Worm (Caenorhabditis elegans) whole organism, late embryonic: Measurements from ENCODE around the gene F19C7.3.

ENCODE experiments used
- F13H6.1 ChIP-seq: sonication (generic microtip); optimal IDR thresholded peaks from 2 replicates; lab custom pipeline; 2016; ENCODE audit warnings: missing genetic modification characterization, missing compliant biosample characterization
- K09A11.1 ChIP-seq: sonication (generic microtip); optimal IDR thresholded peaks from 2 replicates; lab custom pipeline; 2017; ENCODE audit warnings: antibody characterized with exemption, mild to moderate bottlenecking, missing genetic modification characterization, missing compliant biosample characterization; ENCODE audit not compliant: insufficient read depth
- ceh-18 ChIP-seq: sonication (generic microtip); optimal IDR thresholded peaks from 2 replicates; lab custom pipeline; 2016; ENCODE audit warnings: missing genetic modification characterization, missing compliant biosample characterization
- ceh-2 ChIP-seq: sonication (generic microtip); optimal IDR thresholded peaks from 2 replicates; lab custom pipeline; 2016; ENCODE audit warnings: missing genotype, missing genetic modification characterization, missing compliant biosample characterization
- ceh-22 ChIP-seq: sonication (generic microtip); optimal IDR thresholded peaks from 2 replicates; lab custom pipeline; 2017; ENCODE audit warnings: missing biosample characterization, missing genetic modification characterization
- ceh-30 ChIP-seq: fragments of 150-350 bp; optimal IDR thresholded peaks from 2 replicates; lab custom pipeline; 2014; ENCODE audit warnings: missing biosample characterization, missing genetic modification characterization
- ceh-48 ChIP-seq: sonication (generic microtip); optimal IDR thresholded peaks from 2 replicates; lab custom pipeline; 2016; ENCODE audit warnings: missing genetic modification characterization, inconsistent platforms, missing compliant biosample characterization
- dmd-4 ChIP-seq: sonication (generic microtip); optimal IDR thresholded peaks from 2 replicates; lab custom pipeline; 2016; ENCODE audit warnings: borderline replicate concordance, missing genetic modification characterization, missing compliant biosample characterization
- dve-1 ChIP-seq: sonication (generic microtip); optimal IDR thresholded peaks from 2 replicates; lab custom pipeline; 2017; ENCODE audit warnings: antibody characterized with exemption, mild to moderate bottlenecking, missing genetic modification characterization, missing compliant biosample characterization
- elt-2 ChIP-seq: sonication (generic microtip); optimal IDR thresholded peaks from 2 replicates; lab custom pipeline; 2016; ENCODE audit warnings: missing genetic modification reagents, missing genetic modification characterization, missing compliant biosample characterization
- elt-4 ChIP-seq: sonication (generic microtip); optimal IDR thresholded peaks from 2 replicates; lab custom pipeline; 2016; ENCODE audit warnings: missing genetic modification characterization, missing compliant biosample characterization
- eyg-1 ChIP-seq: sonication (generic microtip); optimal IDR thresholded peaks from 2 replicates; lab custom pipeline; 2016; ENCODE audit warnings: missing genotype, missing genetic modification characterization, missing compliant biosample characterization
- fkh-10 ChIP-seq: fragments of 150-350 bp; optimal IDR thresholded peaks from 2 replicates; lab custom pipeline; 2014; ENCODE audit warnings: missing biosample characterization, missing genetic modification reagents, missing genetic modification characterization
- fkh-6 ChIP-seq: sonication (generic microtip); optimal IDR thresholded peaks from 2 replicates; lab custom pipeline; 2016; ENCODE audit warnings: missing genetic modification characterization, missing compliant biosample characterization
- gmeb-2 ChIP-seq: sonication (generic microtip); optimal IDR thresholded peaks from 2 replicates; lab custom pipeline; 2016; ENCODE audit warnings: missing genetic modification characterization, inconsistent platforms, missing compliant biosample characterization
- hlh-13 ChIP-seq: fragments of 200-800 bp; sonication (Bioruptor generic); optimal IDR thresholded peaks from 2 replicates; lab custom pipeline; 2018; ENCODE audit warnings: mild to moderate bottlenecking, missing genetic modification characterization, missing compliant biosample characterization
- hlh-15 ChIP-seq: sonication (generic microtip); optimal IDR thresholded peaks from 2 replicates; lab custom pipeline; 2016; ENCODE audit warnings: missing genetic modification characterization, missing compliant biosample characterization
- hlh-30 ChIP-seq: sonication (generic microtip); optimal IDR thresholded peaks from 2 replicates; lab custom pipeline; 2017; ENCODE audit warnings: antibody characterized with exemption, missing genetic modification characterization, missing compliant biosample characterization; ENCODE audit not compliant: insufficient read depth
- hlh-6 ChIP-seq: sonication (generic microtip); optimal IDR thresholded peaks from 2 replicates; lab custom pipeline; 2016; ENCODE audit warnings: missing genotype, missing genetic modification characterization, missing compliant biosample characterization
- hlh-8 ChIP-seq: sonication (generic microtip); optimal IDR thresholded peaks from 2 replicates; lab custom pipeline; 2016; ENCODE audit warnings: missing genotype, missing genetic modification characterization, missing compliant biosample characterization
- mec-3 ChIP-seq: sonication (generic microtip); optimal IDR thresholded peaks from 2 replicates; lab custom pipeline; 2016; ENCODE audit warnings: borderline replicate concordance, missing genetic modification characterization, missing compliant biosample characterization
- pag-3 ChIP-seq: sonication (generic microtip); optimal IDR thresholded peaks from 2 replicates; lab custom pipeline; 2016; ENCODE audit warnings: missing compliant biosample characterization, missing genetic modification characterization, borderline replicate concordance
- pat-9 ChIP-seq: fragments of 200-800 bp; sonication (Bioruptor generic); optimal IDR thresholded peaks from 2 replicates; lab custom pipeline; 2018; ENCODE audit warnings: mild to moderate bottlenecking, missing genetic modification characterization, moderate library complexity, missing compliant biosample characterization
- pha-4 ChIP-seq: fragments of 150-350 bp; optimal IDR thresholded peaks from 2 replicates; lab custom pipeline; 2018; ENCODE audit warnings: missing biosample characterization, missing genetic modification reagents, missing genetic modification characterization
- pqm-1 ChIP-seq: sonication (generic microtip); optimal IDR thresholded peaks from 2 replicates; lab custom pipeline; 2016; ENCODE audit warnings: missing genetic modification characterization, missing compliant biosample characterization
- pros-1 ChIP-seq: fragments of 150-350 bp; optimal IDR thresholded peaks from 2 replicates; lab custom pipeline; 2014; ENCODE audit warnings: missing biosample characterization, missing genetic modification reagents, missing genetic modification characterization
- sox-4 ChIP-seq: sonication (generic microtip); optimal IDR thresholded peaks from 2 replicates; lab custom pipeline; 2017; ENCODE audit warnings: mild to moderate bottlenecking, missing genetic modification characterization, inconsistent platforms, missing compliant biosample characterization
- syd-9 ChIP-seq: sonication (generic microtip); optimal IDR thresholded peaks from 2 replicates; lab custom pipeline; 2016; ENCODE audit warnings: mild to moderate bottlenecking, missing genetic modification characterization, moderate library complexity, missing compliant biosample characterization
- ttx-3 ChIP-seq: sonication (generic microtip); optimal IDR thresholded peaks from 2 replicates; lab custom pipeline; 2016; ENCODE audit warnings: missing genetic modification reagents, missing genetic modification characterization, missing compliant biosample characterization
- unc-3 ChIP-seq, 2 experiments: fragments of 200-800 bp in 1 of 2; sonication (Bioruptor generic) in 1 of 2; sonication (generic microtip) in 1 of 2; conservative IDR thresholded peaks in 1 of 2; optimal IDR thresholded peaks in 1 of 2; 2 replicates each; pipeline versions ENCODE4 v1.3.6 to Lab custom; 2016 to 2022; ENCODE audit warnings: missing compliant biosample characterization in 2 of 2, missing genetic modification characterization in 2 of 2, missing genetic modification reagents in 1 of 2
- unc-42 ChIP-seq: sonication (generic microtip); optimal IDR thresholded peaks from 2 replicates; lab custom pipeline; 2016; ENCODE audit warnings: missing genotype, missing genetic modification characterization, missing compliant biosample characterization
- unc-55 ChIP-seq: sonication (generic microtip); optimal IDR thresholded peaks from 2 replicates; lab custom pipeline; 2017; ENCODE audit warnings: missing biosample characterization, missing genetic modification reagents, missing genetic modification characterization
- zip-5 ChIP-seq: sonication (generic microtip); optimal IDR thresholded peaks from 2 replicates; lab custom pipeline; 2016; ENCODE audit warnings: missing genetic modification characterization, missing compliant biosample characterization
- ztf-16 ChIP-seq: sonication (generic microtip); optimal IDR thresholded peaks from 2 replicates; lab custom pipeline; 2017; ENCODE audit warnings: missing genetic modification characterization, missing compliant biosample characterization

Gene F19C7.3

ce11 chrIV:4596824-4597223, at the start of gene F19C7.3:
Gene F19C7.3, plus strand, starts transcription at chrIV:4597124.
- TF ChIP-seq gmeb-2 (no peak), fkh-6 (tag; lab: Kevin White, UChicago) (no peak)

ce11 chrIV:4548253-4548652, 48.7 kb upstream of the F19C7.3 start, which contains the start of gene ZK185.1:
Gene ZK185.1, plus strand, starts transcription at chrIV:4548553.
- TF ChIP-seq ceh-48 (tag; lab: Kevin White, UChicago) = no peak
- TF ChIP-seq unc-42 = peak; percentile 5
- TF ChIP-seq pros-1 (tag; lab: Kevin White, UChicago) = no peak
- TF ChIP-seq ceh-2 (tag; lab: Kevin White, UChicago) = no peak
- no peak for TF ChIP-seq ceh-18 (tag; lab: Kevin White, UChicago)
- no peak for TF ChIP-seq pat-9
- TF ChIP-seq F13H6.1 (tag; lab: Kevin White, UChicago) = no peak
- TF ChIP-seq K09A11.1 (tag; lab: Kevin White, UChicago) = no peak

- TF ChIP-seq F13H6.1 (tag; lab: Kevin White, UChicago) (no peak), dmd-4 (tag; lab: Kevin White, UChicago) (no peak), elt-4 (tag; lab: Kevin White, UChicago) (no peak), dve-1 (tag; lab: Kevin White, UChicago) (no peak), hlh-8 (tag; lab: Kevin White, UChicago) (no peak), hlh-30 (tag; lab: Kevin White, UChicago) (no peak), fkh-10 (GFP tag; lab: Kevin White, UChicago) (no peak), mec-3 (no peak), pha-4 (no peak)
These were observed 45.4 kb upstream of the F19C7.3 start for ce11 chrIV:4551562-4551961.

- no peak for TF ChIP-seq dve-1 (tag; lab: Kevin White, UChicago)
- no peak for TF ChIP-seq hlh-8 (tag; lab: Kevin White, UChicago)
- TF ChIP-seq eyg-1 (tag; lab: Kevin White, UChicago) = no peak
- TF ChIP-seq pha-4 = no peak
- no peak for TF ChIP-seq pqm-1
- TF ChIP-seq fkh-10 (GFP tag; lab: Kevin White, UChicago) = no peak
- no peak for TF ChIP-seq ceh-30 (tag; lab: Kevin White, UChicago)
- no peak for TF ChIP-seq ceh-18 (tag; lab: Kevin White, UChicago)
These were observed 39.8 kb upstream of the F19C7.3 start for ce11 chrIV:4557130-4557529.

ce11 chrIV:4557731-4558130, 39.2 kb upstream of the F19C7.3 start:
- no peak for TF ChIP-seq pag-3 (tag; lab: Kevin White, UChicago)
- no peak for TF ChIP-seq ztf-16 (tag; lab: Kevin White, UChicago)
- TF ChIP-seq zip-5 (tag; lab: Kevin White, UChicago) = no peak
- TF ChIP-seq unc-55 = no peak
- TF ChIP-seq dmd-4 (tag; lab: Kevin White, UChicago) = no peak
- TF ChIP-seq syd-9 (tag; lab: Kevin White, UChicago) = no peak
- no peak for TF ChIP-seq sox-4 (tag; lab: Kevin White, UChicago)
- no peak for TF ChIP-seq hlh-15 (tag; lab: Kevin White, UChicago)
- no peak for TF ChIP-seq ceh-22 (tag; lab: Kevin White, UChicago)
- no peak for TF ChIP-seq elt-2 (tag; lab: Kevin White, UChicago)
- no peak for TF ChIP-seq hlh-13
- no peak for TF ChIP-seq eyg-1 (tag; lab: Kevin White, UChicago)
- TF ChIP-seq unc-3 (GFP tag; conservative IDR thresholded peaks at IDR 0.05; lab: Robert Waterston, UW) = no peak
- TF ChIP-seq unc-3 (tag; optimal IDR thresholded peaks at IDR 0.05; lab: Kevin White, UChicago) = no peak
- no peak for TF ChIP-seq ttx-3
- TF ChIP-seq hlh-6 (tag; lab: Kevin White, UChicago) = no peak
- no peak for TF ChIP-seq hlh-30 (tag; lab: Kevin White, UChicago)
